Worm (Caenorhabditis elegans) whole organism, mixed stage, embryonic: Measurements from ENCODE around the gene T02C1.2.

Source experiments
- blmp-1 ChIP-seq: fragments of 150-350 bp; optimal IDR thresholded peaks from 2 replicates; lab custom pipeline; 2014; ENCODE audit warnings: missing biosample characterization, missing genetic modification characterization
- cnd-1 ChIP-seq: fragments of 200-800 bp; sonication (Bioruptor generic); optimal IDR thresholded peaks from 2 replicates; lab custom pipeline; 2018; ENCODE audit warnings: mild to moderate bottlenecking, missing genetic modification characterization, missing compliant biosample characterization
- elt-1 ChIP-seq: sonication (generic microtip); optimal IDR thresholded peaks from 2 replicates; lab custom pipeline; 2017; ENCODE audit warnings: missing genetic modification characterization, mild to moderate bottlenecking, missing compliant biosample characterization, antibody characterized with exemption, moderate library complexity, borderline replicate concordance; ENCODE audit not compliant: insufficient read depth
- elt-3 ChIP-seq: fragments of 150-350 bp; optimal IDR thresholded peaks from 2 replicates; lab custom pipeline; 2014; ENCODE audit warnings: missing biosample characterization, missing genetic modification characterization
- flh-1 ChIP-seq: fragments of 200-800 bp; sonication (Bioruptor generic); optimal IDR thresholded peaks from 2 replicates; lab custom pipeline; 2018; ENCODE audit warnings: mild to moderate bottlenecking, missing genetic modification characterization, moderate library complexity, missing compliant biosample characterization
- lsy-2 ChIP-seq: fragments of 150-350 bp; optimal IDR thresholded peaks from 2 replicates; lab custom pipeline; 2014; ENCODE audit warnings: missing biosample characterization, missing genetic modification characterization
- mab-5 ChIP-seq: fragments of 150-350 bp; optimal IDR thresholded peaks from 2 replicates; lab custom pipeline; 2014; ENCODE audit warnings: missing biosample characterization, missing genetic modification characterization
- mep-1 ChIP-seq: fragments of 150-350 bp; optimal IDR thresholded peaks from 2 replicates; lab custom pipeline; 2017; ENCODE audit warnings: missing biosample characterization, missing genetic modification reagents, missing genetic modification characterization, inconsistent platforms
- nhr-28 ChIP-seq: fragments of 150-350 bp; optimal IDR thresholded peaks from 2 replicates; lab custom pipeline; 2014; ENCODE audit warnings: missing biosample characterization, missing genetic modification characterization
- nhr-76 ChIP-seq: sonication (generic microtip); optimal IDR thresholded peaks from 2 replicates; lab custom pipeline; 2017; ENCODE audit warnings: missing biosample characterization, missing genetic modification characterization
- pha-4 ChIP-seq: fragments of 150-350 bp; optimal IDR thresholded peaks from 2 replicates; lab custom pipeline; 2018; ENCODE audit warnings: missing biosample characterization, missing genetic modification reagents, missing genetic modification characterization
- snpc-4 ChIP-seq: fragments of 150-350 bp; optimal IDR thresholded peaks from 2 replicates; lab custom pipeline; 2014; ENCODE audit warnings: missing biosample characterization, missing genetic modification characterization
- unc-120 ChIP-seq: sonication (generic microtip); optimal IDR thresholded peaks from 2 replicates; lab custom pipeline; 2017; ENCODE audit warnings: missing genetic modification characterization, missing compliant biosample characterization; ENCODE audit not compliant: poor library complexity, severe bottlenecking

- TF ChIP-seq nhr-28 (no peak), nhr-76 (tag; lab: Kevin White, UChicago) (no peak), lsy-2 (no peak), flh-1 (GFP tag; lab: Kevin White, UChicago) (no peak), pha-4 (tag; lab: Kevin White, UChicago) (no peak), unc-120 (tag; lab: Kevin White, UChicago) (no peak), snpc-4 (no peak), blmp-1 (tag; lab: Kevin White, UChicago) (no peak), mep-1 (tag; lab: Kevin White, UChicago) (no peak), elt-3 (tag; lab: Kevin White, UChicago) (no peak), elt-1 (no peak), cnd-1 (tag; lab: Kevin White, UChicago) (no peak), mab-5 (tag; lab: Kevin White, UChicago) (no peak)
Measured at ce11 chrIII:9272107-9272506, 21.3 kb downstream of the T02C1.2 start.
